Fruit fly (Drosophila melanogaster) whole organism, embryonic: ENCODE data around the gene Claspin.

Source experiments
- ATbp ChIP-seq: fragments of 200-800 bp; sonication (Bioruptor generic); optimal IDR thresholded peaks from 2 replicates; lab custom pipeline; 2017; ENCODE audit warnings: missing biosample characterization, mild to moderate bottlenecking, missing genetic modification characterization, missing genetic modification reagents
- B-H1 ChIP-seq: fragments of 200-800 bp; sonication (Bioruptor generic); IDR thresholded peaks from 3 replicates; pipeline ENCODE4 v1.3.6; 2022; ENCODE audit warnings: missing biosample characterization, missing genetic modification characterization
- CG10147 ChIP-seq: fragments of 200-800 bp; sonication (Bioruptor generic); optimal IDR thresholded peaks from 2 replicates; lab custom pipeline; 2019; ENCODE audit warnings: missing biosample characterization, mild to moderate bottlenecking, missing genetic modification characterization, moderate library complexity
- CG10209 ChIP-seq: fragments of 200-800 bp; sonication (Bioruptor generic); optimal IDR thresholded peaks from 3 replicates; lab custom pipeline; 2017; ENCODE audit warnings: missing biosample characterization, mild to moderate bottlenecking, missing genetic modification characterization, missing genetic modification reagents
- CG11456 ChIP-seq: fragments of 200-800 bp; sonication (Bioruptor generic); IDR thresholded peaks from 3 replicates; pipeline ENCODE4 v1.3.6; 2022; ENCODE audit warnings: missing biosample characterization, missing genetic modification characterization
- CG11504 ChIP-seq: fragments of 200-800 bp; sonication (Bioruptor generic); optimal IDR thresholded peaks from 3 replicates; lab custom pipeline; 2019; ENCODE audit warnings: missing biosample characterization, mild to moderate bottlenecking, missing genetic modification characterization, moderate library complexity
- CG11695 ChIP-seq: fragments of 200-800 bp; sonication (Bioruptor generic); IDR thresholded peaks from 3 replicates; pipeline ENCODE4 v1.3.6; 2022; ENCODE audit warnings: missing biosample characterization, missing genetic modification characterization
- CG12769 ChIP-seq: fragments of 200-800 bp; sonication (Bioruptor generic); optimal IDR thresholded peaks from 2 replicates; lab custom pipeline; 2019; ENCODE audit warnings: missing biosample characterization, mild to moderate bottlenecking, missing genetic modification characterization, moderate library complexity
- CG14860 ChIP-seq: fragments of 200-800 bp; sonication (Bioruptor generic); IDR thresholded peaks from 3 replicates; pipeline ENCODE4 v1.3.6; 2022; ENCODE audit warnings: missing biosample characterization, missing genetic modification characterization; ENCODE audit not compliant: partially characterized antibody
- CG15269 ChIP-seq: fragments of 200-800 bp; sonication (Bioruptor generic); optimal IDR thresholded peaks from 2 replicates; lab custom pipeline; 2018; ENCODE audit warnings: missing biosample characterization, mild to moderate bottlenecking, missing genetic modification characterization, moderate library complexity
- CG17361 ChIP-seq: fragments of 200-800 bp; sonication (Bioruptor generic); IDR thresholded peaks from 3 replicates; pipeline ENCODE4 v1.3.6; 2022; ENCODE audit warnings: missing biosample characterization, missing genetic modification characterization
- CG17385 ChIP-seq: fragments of 200-800 bp; sonication (Bioruptor generic); optimal IDR thresholded peaks from 3 replicates; lab custom pipeline; 2018; ENCODE audit warnings: missing biosample characterization, mild to moderate bottlenecking, missing genetic modification characterization
- CG17829 ChIP-seq: fragments of 200-800 bp; optimal IDR thresholded peaks from 2 replicates; lab custom pipeline; 2019; ENCODE audit warnings: missing biosample characterization, mild to moderate bottlenecking, missing genetic modification characterization, moderate library complexity
- CG17912 ChIP-seq: fragments of 200-800 bp; sonication (Bioruptor generic); optimal IDR thresholded peaks from 2 replicates; lab custom pipeline; 2018; ENCODE audit warnings: missing biosample characterization, mild to moderate bottlenecking, missing genetic modification characterization
- CG18011 ChIP-seq: fragments of 200-800 bp; sonication (Bioruptor generic); optimal IDR thresholded peaks from 2 replicates; lab custom pipeline; 2017; ENCODE audit warnings: missing biosample characterization, missing genetic modification characterization, mild to moderate bottlenecking, moderate library complexity, missing genotype
- CG30403 ChIP-seq: fragments of 200-800 bp; sonication (Bioruptor generic); optimal IDR thresholded peaks from 3 replicates; lab custom pipeline; 2016; ENCODE audit warnings: missing biosample characterization, missing genetic modification characterization
- CG32767 ChIP-seq: fragments of 200-800 bp; sonication (Bioruptor generic); IDR thresholded peaks from 2 replicates; pipeline ENCODE4 v1.3.6; 2022; ENCODE audit warnings: missing biosample characterization, missing genetic modification characterization
- CG4282 ChIP-seq: fragments of 200-800 bp; sonication (Bioruptor generic); optimal IDR thresholded peaks from 2 replicates; lab custom pipeline; 2016; ENCODE audit warnings: missing biosample characterization, missing genetic modification characterization
- CG6791 ChIP-seq: fragments of 200-800 bp; sonication (Bioruptor generic); IDR thresholded peaks from 3 replicates; pipeline ENCODE4 v1.3.6; 2022; ENCODE audit warnings: missing biosample characterization, missing genetic modification characterization; ENCODE audit not compliant: partially characterized antibody
- CG7839 ChIP-seq: fragments of 200-800 bp; sonication (Bioruptor generic); optimal IDR thresholded peaks from 3 replicates; lab custom pipeline; 2018; ENCODE audit warnings: missing biosample characterization, mild to moderate bottlenecking, missing genetic modification characterization, moderate library complexity
- CG8388 ChIP-seq: fragments of 200-800 bp; sonication (Bioruptor generic); optimal IDR thresholded peaks from 2 replicates; lab custom pipeline; 2019; ENCODE audit warnings: missing biosample characterization, mild to moderate bottlenecking, missing genetic modification characterization, moderate library complexity
- CoRest ChIP-seq: fragments of 200-800 bp; sonication (Bioruptor generic); optimal IDR thresholded peaks from 3 replicates; lab custom pipeline; 2018; ENCODE audit warnings: missing biosample characterization, mild to moderate bottlenecking, missing genetic modification characterization, moderate library complexity
- Dfd ChIP-seq, 2 experiments: fragments of >200 bp; optimal IDR thresholded peaks; 2 replicates each; lab custom pipeline; 2017; ENCODE audit warnings: missing biosample characterization in 2 of 2, missing genetic modification characterization in 2 of 2
- Elba2 ChIP-seq: fragments of 200-800 bp; sonication (Bioruptor generic); optimal IDR thresholded peaks from 3 replicates; lab custom pipeline; 2016; ENCODE audit warnings: missing biosample characterization, missing genetic modification characterization
- HLH3B ChIP-seq: fragments of 200-800 bp; sonication (Bioruptor generic); IDR thresholded peaks from 2 replicates; pipeline ENCODE4 v1.3.6; 2022; ENCODE audit warnings: missing biosample characterization, missing genetic modification characterization
- Hand ChIP-seq: fragments of 200-800 bp; sonication (Bioruptor generic); optimal IDR thresholded peaks from 2 replicates; lab custom pipeline; 2017; ENCODE audit warnings: mild to moderate bottlenecking, missing biosample characterization, missing genetic modification reagents, missing genetic modification characterization
- Lhr ChIP-seq: fragments of 200-800 bp; sonication (Bioruptor generic); optimal IDR thresholded peaks from 3 replicates; lab custom pipeline; 2017; ENCODE audit warnings: mild to moderate bottlenecking, missing biosample characterization, missing genetic modification reagents, missing genetic modification characterization
- Med ChIP-seq: fragments of 200-800 bp; sonication (Bioruptor generic); peaks from one replicate; lab custom pipeline; 2016; ENCODE audit warnings: missing biosample characterization, missing genetic modification characterization, mild to moderate bottlenecking, inconsistent platforms, moderate library complexity
- Meics ChIP-seq: fragments of 200-800 bp; sonication (Bioruptor generic); optimal IDR thresholded peaks from 2 replicates; lab custom pipeline; 2017; ENCODE audit warnings: missing biosample characterization, mild to moderate bottlenecking, missing genetic modification characterization
- Myb ChIP-seq: fragments of 200-800 bp; sonication (Bioruptor generic); optimal IDR thresholded peaks from 2 replicates; lab custom pipeline; 2016; ENCODE audit warnings: missing biosample characterization, missing genetic modification characterization
- Nf-YC ChIP-seq: fragments of 200-800 bp; optimal IDR thresholded peaks from 3 replicates; lab custom pipeline; 2019; ENCODE audit warnings: missing biosample characterization, mild to moderate bottlenecking, missing genetic modification characterization, moderate library complexity
- Optix ChIP-seq: fragments of 200-800 bp; sonication (Bioruptor generic); IDR thresholded peaks from 3 replicates; pipeline ENCODE4 v1.3.6; 2022; ENCODE audit warnings: missing biosample characterization, missing genetic modification characterization
- Sin3A ChIP-seq: fragments of >200 bp; optimal IDR thresholded peaks from 2 replicates; lab custom pipeline; 2018
- Sox100B ChIP-seq: fragments of 200-800 bp; sonication (Bioruptor generic); optimal IDR thresholded peaks from 3 replicates; lab custom pipeline; 2018; ENCODE audit warnings: missing biosample characterization, mild to moderate bottlenecking, missing genetic modification characterization
- Sry-δ ChIP-seq: fragments of 200-800 bp; sonication (Bioruptor generic); optimal IDR thresholded peaks from 2 replicates; lab custom pipeline; 2016; ENCODE audit warnings: missing biosample characterization, missing genetic modification characterization
- Xbp1 ChIP-seq: fragments of 200-800 bp; sonication (Bioruptor generic); optimal IDR thresholded peaks from 3 replicates; lab custom pipeline; 2016; ENCODE audit warnings: missing biosample characterization, mild to moderate bottlenecking, missing genetic modification characterization
- bsh ChIP-seq, 2 experiments: fragments of 200-800 bp; sonication (Bioruptor generic); optimal IDR thresholded peaks; 2 replicates each; lab custom pipeline; 2017 to 2018; ENCODE audit warnings: mild to moderate bottlenecking in 2 of 2, missing biosample characterization in 2 of 2, missing genetic modification characterization in 2 of 2, moderate library complexity in 1 of 2
- btn ChIP-seq: fragments of 200-800 bp; sonication (Bioruptor generic); optimal IDR thresholded peaks from 2 replicates; lab custom pipeline; 2016; ENCODE audit warnings: missing biosample characterization, missing genetic modification characterization
- gsb ChIP-seq: fragments of 200-800 bp; sonication (Bioruptor generic); IDR thresholded peaks from 2 replicates; pipeline ENCODE4 v1.3.6; 2022; ENCODE audit warnings: missing biosample characterization, missing genetic modification characterization
- hbn ChIP-seq: fragments of 200-800 bp; sonication (Bioruptor generic); IDR thresholded peaks from 2 replicates; pipeline ENCODE4 v1.3.6; 2022; ENCODE audit warnings: missing biosample characterization, missing genetic modification characterization; ENCODE audit not compliant: partially characterized antibody
- luna ChIP-seq: fragments of 200-800 bp; sonication (Bioruptor generic); optimal IDR thresholded peaks from 2 replicates; lab custom pipeline; 2016; ENCODE audit warnings: missing biosample characterization, missing genetic modification characterization
- nerfin-1 ChIP-seq: fragments of 200-800 bp; sonication (Bioruptor generic); optimal IDR thresholded peaks from 3 replicates; lab custom pipeline; 2019; ENCODE audit warnings: missing biosample characterization, mild to moderate bottlenecking, missing genetic modification characterization, moderate library complexity
- nmo ChIP-seq: fragments of 200-800 bp; sonication (Bioruptor generic); optimal IDR thresholded peaks from 2 replicates; lab custom pipeline; 2018; ENCODE audit warnings: missing biosample characterization, mild to moderate bottlenecking, missing genetic modification characterization, moderate library complexity
- onecut ChIP-seq: fragments of 200-800 bp; sonication (Bioruptor generic); IDR thresholded peaks from 2 replicates; pipeline ENCODE4 v1.3.6; 2022; ENCODE audit warnings: missing biosample characterization, missing genetic modification characterization
- pros ChIP-seq: fragments of 200-800 bp; sonication (Bioruptor generic); optimal IDR thresholded peaks from 3 replicates; lab custom pipeline; 2019; ENCODE audit warnings: missing biosample characterization, mild to moderate bottlenecking, missing genetic modification characterization, moderate library complexity
- schlank ChIP-seq: fragments of 200-800 bp; sonication (Bioruptor generic); optimal IDR thresholded peaks from 2 replicates; lab custom pipeline; 2018; ENCODE audit warnings: missing biosample characterization, mild to moderate bottlenecking, missing genetic modification characterization
- sd ChIP-seq: fragments of 200-800 bp; sonication (Bioruptor generic); optimal IDR thresholded peaks from 3 replicates; lab custom pipeline; 2018; ENCODE audit warnings: missing biosample characterization, mild to moderate bottlenecking, missing genetic modification characterization, moderate library complexity
- stc ChIP-seq: fragments of 200-800 bp; sonication (Bioruptor generic); IDR thresholded peaks from 2 replicates; pipeline ENCODE4 v1.3.6; 2022; ENCODE audit warnings: missing biosample characterization, missing genetic modification characterization

Claspin gene

DNA sequence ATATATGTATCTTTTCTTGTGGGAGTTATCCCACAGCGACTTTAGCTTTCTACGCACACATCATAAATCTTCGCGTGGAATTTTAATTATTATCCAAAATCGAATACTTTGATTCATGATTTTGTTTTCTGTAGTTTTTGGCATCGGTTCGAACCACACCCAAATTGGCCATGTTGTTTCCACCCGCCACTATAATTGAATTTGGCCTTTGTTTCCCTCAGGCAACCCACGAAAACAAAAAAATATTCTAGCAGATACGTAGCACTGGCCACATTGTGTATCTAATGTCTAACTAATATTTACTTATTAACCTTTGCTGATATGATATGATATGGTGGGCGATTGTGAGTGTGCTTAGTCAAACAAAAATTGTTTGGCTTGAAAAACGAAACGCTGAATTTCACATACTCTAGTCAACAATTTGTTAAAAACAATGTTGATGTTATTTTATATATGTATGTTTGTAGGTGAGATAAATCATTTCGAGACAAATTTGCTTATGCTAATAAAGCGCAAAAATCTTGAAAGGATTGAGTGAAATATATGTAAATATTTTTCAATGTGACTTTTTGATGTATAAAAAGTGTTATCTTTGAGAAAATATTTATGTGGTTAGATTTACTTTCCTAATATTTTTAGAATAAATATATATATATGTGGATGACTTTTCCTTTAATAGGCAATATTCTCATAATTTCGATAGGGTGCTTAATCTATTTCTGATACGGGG lies 41.8 kb downstream of the Claspin start (continued):
- TF ChIP-seq CG17361 (GFP tag; lab: Robert Waterston, UW) = peak; percentile 69; the same call in 1 of the 3 replicates
- peak; percentile 47 for TF ChIP-seq Meics
- TF ChIP-seq nmo = peak; percentile 55
- peak; percentile 41 for TF ChIP-seq CG17385 (GFP tag; lab: Kevin White, UChicago)
- no peak for TF ChIP-seq luna (GFP tag; lab: Kevin White, UChicago)
- peak; percentile 7 for TF ChIP-seq ATbp
- TF ChIP-seq CG10147 (GFP tag; lab: Kevin White, UChicago) = peak; percentile 12
- peak; percentile 41 for TF ChIP-seq CG17829
- no peak for TF ChIP-seq Sin3A (lab: Kevin White, UChicago)
- peak; percentile 69 for TF ChIP-seq CoRest (tag; lab: Kevin White, UChicago)
- TF ChIP-seq CG11504 (tag; lab: Kevin White, UChicago) = peak; percentile 64
- peak; percentile 25 for TF ChIP-seq CG10209 (GFP tag; lab: Kevin White, UChicago)
- TF ChIP-seq Hand = peak; percentile 12
- no peak for TF ChIP-seq Sry-δ
- peak; percentile 3 for TF ChIP-seq CG30403 (GFP tag; lab: Kevin White, UChicago)
- 0 out of 3 replicates have a peak, but pooled peaks have one; percentile 27 for TF ChIP-seq CG11695
- TF ChIP-seq CG7839 = peak; percentile 36
- TF ChIP-seq CG12769 (tag; lab: Kevin White, UChicago) = peak; percentile 46

DNA sequence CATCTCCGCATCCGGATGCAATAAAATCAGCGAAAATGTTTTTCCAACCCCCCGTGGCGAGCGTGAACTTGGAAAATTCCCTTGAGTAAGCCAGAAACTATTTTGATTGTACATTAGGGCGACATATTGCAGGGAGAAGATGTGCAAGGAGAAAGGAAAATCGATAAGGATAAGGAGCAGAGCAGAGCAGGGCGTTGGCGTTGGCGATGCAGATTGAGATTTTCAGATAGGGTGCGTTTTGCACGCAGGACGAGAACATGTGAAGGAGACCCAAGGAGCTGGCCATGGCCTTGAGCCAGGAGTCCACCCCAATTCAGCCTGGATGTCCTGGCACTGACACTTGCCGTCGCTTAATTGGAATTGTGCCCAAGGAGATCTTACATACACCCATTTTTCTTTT lies 43.7 kb downstream of the Claspin start:
- TF ChIP-seq CG30403 (GFP tag; lab: Kevin White, UChicago) = no peak
- TF ChIP-seq CG32767 (GFP tag; lab: Robert Waterston, UW) = no peak
- TF ChIP-seq onecut (GFP tag; lab: Robert Waterston, UW) = peak; percentile 90
- peak; percentile 41 for TF ChIP-seq nerfin-1 (tag; lab: Kevin White, UChicago)
- peak; percentile 95 for TF ChIP-seq pros (GFP tag; lab: Kevin White, UChicago)
- no peak for TF ChIP-seq btn
- no peak for TF ChIP-seq CG15269 (tag; lab: Kevin White, UChicago)
- no peak for TF ChIP-seq Elba2 (GFP tag; lab: Kevin White, UChicago)
- TF ChIP-seq Nf-YC (tag; lab: Kevin White, UChicago) = no peak
- TF ChIP-seq Med = peak; percentile 31
- 0 out of 3 replicates have a peak, but pooled peaks have one; percentile 53 for TF ChIP-seq CG11456 (GFP tag; lab: Robert Waterston, UW)
- no peak for TF ChIP-seq B-H1 (GFP tag; lab: Robert Waterston, UW)
- no peak for TF ChIP-seq Dfd (GFP tag; optimal IDR thresholded peaks at IDR 0.05; lab: Kevin White, UChicago)
- no peak for TF ChIP-seq HLH3B (GFP tag; lab: Robert Waterston, UW)
- TF ChIP-seq Sox100B (GFP tag; lab: Kevin White, UChicago) = no peak
- no peak for TF ChIP-seq hbn (GFP tag; lab: Robert Waterston, UW)
- TF ChIP-seq gsb = no peak
- no peak for TF ChIP-seq CG6791 (GFP tag; lab: Robert Waterston, UW)

DNA sequence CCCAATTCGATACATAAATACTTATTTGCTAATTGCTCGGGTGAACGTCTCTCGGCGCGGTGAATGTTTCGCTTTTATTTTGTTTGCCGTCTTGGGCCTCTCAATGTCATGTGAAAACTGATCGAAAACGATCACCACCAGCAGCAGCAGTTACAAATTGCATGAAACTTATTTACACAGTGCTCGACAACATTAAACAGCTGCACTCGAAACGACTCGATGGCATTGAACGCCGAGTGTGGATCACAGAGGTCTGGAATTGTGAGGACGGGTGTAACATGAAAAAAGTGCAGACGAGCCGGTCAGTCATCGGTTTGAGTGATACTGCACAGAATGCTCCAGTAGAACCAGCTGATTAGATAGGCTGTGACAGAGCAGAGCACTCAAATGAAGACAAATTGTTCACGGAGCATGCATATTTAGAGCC lies 44.4 kb downstream of the Claspin start:
- TF ChIP-seq Lhr = no peak
- no peak for TF ChIP-seq CG4282 (GFP tag; lab: Kevin White, UChicago)
- TF ChIP-seq bsh (GFP tag; optimal IDR thresholded peaks at IDR 0.05; lab: Kevin White, UChicago) = peak in 1 of 2 experiments; percentile 14
- TF ChIP-seq Xbp1 (GFP tag; lab: Kevin White, UChicago) = no peak
- peak; percentile 21; the same call in 1 of the 2 replicates for TF ChIP-seq stc (GFP tag; lab: Robert Waterston, UW)
- no peak for TF ChIP-seq CG18011 (GFP tag; lab: Kevin White, UChicago)
- TF ChIP-seq schlank (tag; lab: Kevin White, UChicago) = no peak
- no peak for TF ChIP-seq sd
- TF ChIP-seq CG17912 (GFP tag; lab: Kevin White, UChicago) = no peak
- no peak for TF ChIP-seq Optix (GFP tag; lab: Robert Waterston, UW)
- TF ChIP-seq CG7839 = no peak
- TF ChIP-seq CG14860 (GFP tag; lab: Robert Waterston, UW) = no peak
- peak; percentile 66 for TF ChIP-seq CG8388
- TF ChIP-seq Myb = no peak
